Worm (Caenorhabditis elegans): ENCODE measurements around the gene str-16.

DNA sequence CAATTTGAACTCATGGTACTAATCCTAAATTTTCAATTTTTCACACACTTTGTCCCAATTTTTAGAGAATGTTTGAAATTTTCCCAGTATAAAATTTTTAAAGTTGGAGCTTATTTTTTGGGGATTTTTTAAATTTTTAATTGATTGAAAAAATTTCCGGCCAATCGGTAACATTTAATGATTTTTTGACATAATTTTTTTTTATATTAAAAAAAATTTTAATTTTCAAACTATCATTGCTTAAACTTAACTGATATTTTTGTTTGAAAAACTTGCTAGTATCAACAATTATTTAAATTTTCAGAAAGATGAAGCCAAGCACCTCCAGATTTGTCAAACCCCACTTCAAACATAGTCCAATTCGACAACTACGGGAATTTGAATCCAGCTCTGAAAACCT, 20.6 kb downstream of the str-16 start, which contains the start of gene T28A11.22:
- TF ChIP-seq nhr-12 (tag; optimal IDR thresholded peaks at IDR 0.05): no peak
- no peak for TF ChIP-seq skn-1 (tag; optimal IDR thresholded peaks at IDR 0.05)
- no peak for TF ChIP-seq nhr-28 (tag; optimal IDR thresholded peaks at IDR 0.05)
- no peak for TF ChIP-seq egl-27 (tag; optimal IDR thresholded peaks at IDR 0.05)
- no peak for TF ChIP-seq mdl-1 (tag; optimal IDR thresholded peaks at IDR 0.05)
- TF ChIP-seq nhr-11 (tag; optimal IDR thresholded peaks at IDR 0.05): no peak
- TF ChIP-seq sea-2 (GFP tag; optimal IDR thresholded peaks at IDR 0.05): no peak
- no peak for TF ChIP-seq snpc-4 (tag; optimal IDR thresholded peaks at IDR 0.05)
- no peak for TF ChIP-seq pha-4 (tag; optimal IDR thresholded peaks at IDR 0.05)
- TF ChIP-seq elt-3 (tag; optimal IDR thresholded peaks at IDR 0.05): no peak
- TF ChIP-seq ceh-9 (tag; optimal IDR thresholded peaks at IDR 0.05): no peak
- no peak for TF ChIP-seq egl-5 (tag; optimal IDR thresholded peaks at IDR 0.05)
- no peak for TF ChIP-seq unc-39 (tag; optimal IDR thresholded peaks at IDR 0.05)
- no peak for TF ChIP-seq jun-1 (tag; optimal IDR thresholded peaks at IDR 0.05)

Data from whole organism, L3 larva.